Fruit fly (Drosophila melanogaster): ENCODE measurements around the gene CG18249.

CG18249 gene

DNA sequence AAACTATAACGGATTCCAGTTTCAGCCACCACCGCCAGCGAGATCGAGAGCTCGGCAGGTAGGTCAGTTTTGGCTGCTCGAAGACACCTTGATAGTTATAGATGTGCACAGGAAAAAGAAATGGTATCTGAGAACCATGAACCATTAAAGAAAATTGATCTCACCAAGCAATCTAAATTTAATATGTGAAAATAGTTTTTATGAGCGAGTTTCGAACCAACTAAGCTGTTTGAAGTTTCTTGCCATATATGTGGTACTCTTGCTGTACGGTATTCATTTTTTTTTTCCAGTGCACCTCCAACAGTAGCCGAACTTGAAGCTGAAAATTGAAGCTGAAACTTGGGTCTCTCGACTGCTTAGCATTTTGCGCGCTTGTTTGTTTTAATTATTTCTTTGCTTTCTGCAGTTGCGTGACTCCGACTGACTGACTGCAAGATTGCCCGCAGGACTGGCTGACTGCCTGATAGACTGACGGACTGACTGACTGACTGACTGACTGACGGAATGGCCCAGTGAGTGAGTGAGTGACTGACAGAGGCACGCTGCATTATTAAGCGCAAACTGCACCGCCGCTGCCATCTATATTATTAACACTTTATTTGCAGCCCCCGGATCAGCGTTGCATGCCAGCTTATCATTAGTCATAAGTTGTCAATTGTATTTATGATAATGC, 48.3 kb upstream of the CG18249 start (continued):
- TF ChIP-seq slp2 (GFP tag; optimal IDR thresholded peaks at IDR 0.05) (no peak), wek (GFP tag; optimal IDR thresholded peaks at IDR 0.05) (no peak), NC2α (GFP tag; optimal IDR thresholded peaks at IDR 0.05) (no peak), CG13624 (GFP tag; optimal IDR thresholded peaks at IDR 0.05) (no peak), BtbVII (GFP tag; optimal IDR thresholded peaks at IDR 0.05) (no peak), so (GFP tag; IDR thresholded peaks at IDR 0.05) (peak; percentile 27; the same call in 1 of the 3 replicates), E2f1 (GFP tag; IDR thresholded peaks at IDR 0.05) (peak; percentile 50; the same call in 1 of the 2 replicates), Meics (GFP tag; optimal IDR thresholded peaks at IDR 0.05) (no peak), CG3726 (GFP tag; IDR thresholded peaks at IDR 0.05) (no peak), danr (GFP tag; IDR thresholded peaks at IDR 0.05) (0 out of 2 replicates have a peak, but pooled peaks have one; percentile 7), CG3065 (GFP tag; optimal IDR thresholded peaks at IDR 0.05) (no peak), CG2678 (tag; optimal IDR thresholded peaks at IDR 0.05) (peak; percentile 54), bbx (GFP tag; IDR thresholded peaks at IDR 0.05; ENCODE audit: partially characterized antibody) (no peak), crp (GFP tag; optimal IDR thresholded peaks at IDR 0.05) (no peak), CG4282 (GFP tag; optimal IDR thresholded peaks at IDR 0.05) (no peak), ab (GFP tag; optimal IDR thresholded peaks at IDR 0.05) (peak; percentile 51), Doc2 (GFP tag; IDR thresholded peaks at IDR 0.05) (no peak), CG18262 (tag; optimal IDR thresholded peaks at IDR 0.05) (peak; percentile 61), yki (optimal IDR thresholded peaks at IDR 0.05) (no peak), Hr78 (GFP tag; optimal IDR thresholded peaks at IDR 0.05) (no peak), CG8388 (GFP tag; optimal IDR thresholded peaks at IDR 0.05) (peak; percentile 42), Side (GFP tag; optimal IDR thresholded peaks at IDR 0.05) (peak; percentile 18), CG15601 (tag; optimal IDR thresholded peaks at IDR 0.05) (no peak), CG17612 (GFP tag; IDR thresholded peaks at IDR 0.05) (no peak), CG7271 (tag; optimal IDR thresholded peaks at IDR 0.05) (no peak), CG2202 (tag; optimal IDR thresholded peaks at IDR 0.05) (no peak), CG9727 (GFP tag; optimal IDR thresholded peaks at IDR 0.05) (peak; percentile 59), CG10274 (GFP tag; optimal IDR thresholded peaks at IDR 0.05) (no peak), maf-S (GFP tag; optimal IDR thresholded peaks at IDR 0.05) (no peak), dan (GFP tag; IDR thresholded peaks at IDR 0.05) (no peak), CG12155 (GFP tag; optimal IDR thresholded peaks at IDR 0.05) (no peak), chm (GFP tag; IDR thresholded peaks at IDR 0.05) (0 out of 2 replicates have a peak, but pooled peaks have one; percentile 12), CG2889 (GFP tag; IDR thresholded peaks at IDR 0.05) (no peak), Ssrp (tag; optimal IDR thresholded peaks at IDR 0.05) (peak; percentile 33), Fer2 (tag; optimal IDR thresholded peaks at IDR 0.05) (no peak), CG15479 (GFP tag; optimal IDR thresholded peaks at IDR 0.05) (no peak), CG31365 (tag; optimal IDR thresholded peaks at IDR 0.05) (no peak), unc-4 (GFP tag; IDR thresholded peaks at IDR 0.05; ENCODE audit: partially characterized antibody) (no peak), Dfd (GFP tag; optimal IDR thresholded peaks at IDR 0.05) (no peak), unpg (GFP tag; optimal IDR thresholded peaks at IDR 0.05) (peak; percentile 61), CG4854 (GFP tag; optimal IDR thresholded peaks at IDR 0.05) (no peak), ssp (GFP tag; IDR thresholded peaks at IDR 0.05) (no peak), Antp (GFP tag; optimal IDR thresholded peaks at IDR 0.05) (peak; percentile 36), Spps (tag; optimal IDR thresholded peaks at IDR 0.05) (no peak), CG2116 (GFP tag; optimal IDR thresholded peaks at IDR 0.05) (no peak), CG8478 (optimal IDR thresholded peaks at IDR 0.05) (no peak), pnt (GFP tag; optimal IDR thresholded peaks at IDR 0.05) (peak; percentile 49), CG10209 (GFP tag; optimal IDR thresholded peaks at IDR 0.05) (peak; percentile 40), Mes4 (GFP tag; optimal IDR thresholded peaks at IDR 0.05) (peak; percentile 41), pho (GFP tag; optimal IDR thresholded peaks at IDR 0.05) (no peak), ac (GFP tag; optimal IDR thresholded peaks at IDR 0.05) (no peak)
